Worm (Caenorhabditis elegans) whole organism, L1 larva: ENCODE data around the gene nhr-281.

ENCODE experiments used
- C16A3.4 ChIP-seq: fragments of 150-350 bp; optimal IDR thresholded peaks from 2 replicates; lab custom pipeline; 2014; ENCODE audit warnings: missing biosample characterization, missing genetic modification characterization
- aha-1 ChIP-seq: fragments of 150-350 bp; optimal IDR thresholded peaks from 2 replicates; lab custom pipeline; 2014; ENCODE audit warnings: missing biosample characterization, missing genetic modification characterization
- alr-1 ChIP-seq: fragments of 200-800 bp; sonication (Bioruptor generic); optimal IDR thresholded peaks from 2 replicates; lab custom pipeline; 2018; ENCODE audit warnings: borderline replicate concordance, mild to moderate bottlenecking, missing genetic modification characterization, missing compliant biosample characterization
- aly-2 ChIP-seq: fragments of 150-350 bp; optimal IDR thresholded peaks from 2 replicates; lab custom pipeline; 2014; ENCODE audit warnings: missing biosample characterization, missing genetic modification characterization
- ama-1 ChIP-seq: fragments of 150-350 bp; optimal IDR thresholded peaks from 2 replicates; lab custom pipeline; 2014
- ceh-63 ChIP-seq: fragments of 200-800 bp; sonication (Bioruptor generic); optimal IDR thresholded peaks from 2 replicates; lab custom pipeline; 2018; ENCODE audit warnings: mild to moderate bottlenecking, missing genetic modification characterization, missing compliant biosample characterization
- ces-1 ChIP-seq: fragments of 150-350 bp; optimal IDR thresholded peaks from 2 replicates; lab custom pipeline; 2014; ENCODE audit warnings: missing biosample characterization, missing genetic modification reagents, missing genetic modification characterization
- efl-1 ChIP-seq, 4 experiments: fragments of 150-350 bp; optimal IDR thresholded peaks in 3 of 4; peaks in 1 of 4; 1 replicate in 1 of 4; 2 replicates in 3 of 4; lab custom pipeline; 2014; ENCODE audit warnings: missing biosample characterization in 2 of 4, missing genetic modification characterization in 2 of 4, missing genetic modification reagents in 2 of 4
- efl-3 ChIP-seq: fragments of 200-800 bp; sonication (Bioruptor generic); optimal IDR thresholded peaks from 2 replicates; lab custom pipeline; 2018; ENCODE audit warnings: mild to moderate bottlenecking, missing genetic modification characterization, missing compliant biosample characterization
- egl-13 ChIP-seq: sonication (generic microtip); optimal IDR thresholded peaks from 2 replicates; lab custom pipeline; 2016; ENCODE audit warnings: missing genotype, missing genetic modification reagents, missing genetic modification characterization, missing compliant biosample characterization
- elt-2 ChIP-seq: sonication (generic microtip); optimal IDR thresholded peaks from 2 replicates; lab custom pipeline; 2016; ENCODE audit warnings: missing genetic modification characterization, mild to moderate bottlenecking, inconsistent platforms, missing compliant biosample characterization, missing genetic modification reagents
- elt-3 ChIP-seq, 6 experiments: fragments of 150-350 bp in 1 of 6; sonication (generic microtip); optimal IDR thresholded peaks; 2 replicates each; lab custom pipeline; 2017 to 2018; ENCODE audit warnings: missing biosample characterization in 6 of 6, missing genetic modification characterization in 6 of 6, inconsistent platforms in 1 of 6
- ets-5 ChIP-seq: fragments of 200-800 bp; sonication (Bioruptor generic); IDR thresholded peaks from 2 replicates; pipeline ENCODE4 v1.3.6; 2022; ENCODE audit warnings: missing genetic modification characterization, missing compliant biosample characterization
- fkh-10 ChIP-seq: sonication (generic microtip); optimal IDR thresholded peaks from 2 replicates; lab custom pipeline; 2017; ENCODE audit warnings: missing biosample characterization, missing genetic modification reagents, missing genetic modification characterization
- fkh-4 ChIP-seq: sonication (generic microtip); optimal IDR thresholded peaks from 2 replicates; lab custom pipeline; 2016; ENCODE audit warnings: missing compliant biosample characterization, missing genetic modification characterization, borderline replicate concordance
- hlh-17 ChIP-seq: fragments of 200-800 bp; sonication (Bioruptor generic); optimal IDR thresholded peaks from 2 replicates; lab custom pipeline; 2018; ENCODE audit warnings: missing genetic modification characterization, mild to moderate bottlenecking, missing compliant biosample characterization, moderate library complexity, borderline replicate concordance
- hlh-4 ChIP-seq: sonication (generic microtip); optimal IDR thresholded peaks from 2 replicates; lab custom pipeline; 2016; ENCODE audit warnings: mild to moderate bottlenecking, missing genetic modification characterization, missing compliant biosample characterization
- isw-1 ChIP-seq: fragments of 200-800 bp; sonication (Bioruptor generic); IDR thresholded peaks from 2 replicates; pipeline ENCODE4 v1.3.6; 2022; ENCODE audit warnings: missing genetic modification characterization, missing compliant biosample characterization
- jun-1 ChIP-seq: fragments of 150-350 bp; optimal IDR thresholded peaks from 2 replicates; lab custom pipeline; 2014; ENCODE audit warnings: missing biosample characterization, missing genetic modification reagents, missing genetic modification characterization
- lin-13 ChIP-seq: fragments of 150-350 bp; optimal IDR thresholded peaks from 2 replicates; lab custom pipeline; 2014; ENCODE audit warnings: missing biosample characterization, missing genetic modification reagents, missing genetic modification characterization
- lin-15B ChIP-seq: fragments of 150-350 bp; sonication (generic microtip); optimal IDR thresholded peaks from 3 replicates; lab custom pipeline; 2014; ENCODE audit warnings: missing biosample characterization, missing genetic modification characterization
- lin-39 ChIP-seq: fragments of 150-350 bp; optimal IDR thresholded peaks from 2 replicates; lab custom pipeline; 2014; ENCODE audit warnings: missing biosample characterization, missing genetic modification reagents, missing genetic modification characterization
- lir-3 ChIP-seq: sonication (generic microtip); optimal IDR thresholded peaks from 2 replicates; lab custom pipeline; 2016; ENCODE audit warnings: mild to moderate bottlenecking, missing genetic modification characterization, moderate library complexity, missing compliant biosample characterization; ENCODE audit not compliant: poor library complexity
- mdl-1 ChIP-seq, 2 experiments: fragments of 150-350 bp; optimal IDR thresholded peaks; 2 replicates each; lab custom pipeline; 2014 to 2017; ENCODE audit warnings: missing biosample characterization in 2 of 2, missing genetic modification characterization in 2 of 2, inconsistent platforms in 1 of 2
- nhr-12 ChIP-seq: sonication (generic microtip); optimal IDR thresholded peaks from 2 replicates; lab custom pipeline; 2017; ENCODE audit warnings: missing biosample characterization, missing genetic modification characterization
- nhr-19 ChIP-seq: fragments of 200-800 bp; sonication (Bioruptor generic); conservative IDR thresholded peaks from 2 replicates; pipeline ENCODE4 v1.3.6; 2022; ENCODE audit warnings: missing genetic modification characterization, missing compliant biosample characterization
- nhr-20 ChIP-seq: sonication (generic microtip); optimal IDR thresholded peaks from 2 replicates; lab custom pipeline; 2016; ENCODE audit warnings: mild to moderate bottlenecking, missing genetic modification characterization, missing compliant biosample characterization
- nhr-237 ChIP-seq: fragments of 150-350 bp; optimal IDR thresholded peaks from 2 replicates; lab custom pipeline; 2014; ENCODE audit warnings: missing biosample characterization, missing genetic modification characterization
- nhr-47 ChIP-seq: sonication (generic microtip); optimal IDR thresholded peaks from 2 replicates; lab custom pipeline; 2016; ENCODE audit warnings: mild to moderate bottlenecking, missing genetic modification characterization, moderate library complexity, missing compliant biosample characterization
- nhr-84 ChIP-seq: sonication (generic microtip); optimal IDR thresholded peaks from 2 replicates; lab custom pipeline; 2017; ENCODE audit warnings: missing biosample characterization, missing genetic modification characterization
- nhr-90 ChIP-seq: sonication (generic microtip); optimal IDR thresholded peaks from 2 replicates; lab custom pipeline; 2016; ENCODE audit warnings: mild to moderate bottlenecking, missing genetic modification characterization, missing compliant biosample characterization; ENCODE audit not compliant: poor library complexity
- pag-3 ChIP-seq: sonication (generic microtip); optimal IDR thresholded peaks from 2 replicates; lab custom pipeline; 2017; ENCODE audit warnings: missing genetic modification characterization, mild to moderate bottlenecking, missing compliant biosample characterization, antibody characterized with exemption, borderline replicate concordance; ENCODE audit not compliant: insufficient read depth
- pax-3 ChIP-seq: fragments of 200-800 bp; sonication (Bioruptor generic); optimal IDR thresholded peaks from 2 replicates; lab custom pipeline; 2018; ENCODE audit warnings: mild to moderate bottlenecking, missing genetic modification characterization, moderate library complexity, missing compliant biosample characterization
- rnt-1 ChIP-seq: sonication (generic microtip); optimal IDR thresholded peaks from 2 replicates; lab custom pipeline; 2016; ENCODE audit warnings: mild to moderate bottlenecking, missing genetic modification characterization, moderate library complexity, missing compliant biosample characterization
- snpc-4 ChIP-seq: fragments of 150-350 bp; optimal IDR thresholded peaks from 2 replicates; lab custom pipeline; 2014; ENCODE audit warnings: missing biosample characterization, missing genetic modification characterization
- sptf-1 ChIP-seq: fragments of 150-350 bp; optimal IDR thresholded peaks from 2 replicates; lab custom pipeline; 2014; ENCODE audit warnings: missing biosample characterization, missing genetic modification characterization
- swsn-7 ChIP-seq: sonication (generic microtip); optimal IDR thresholded peaks from 2 replicates; lab custom pipeline; 2016; ENCODE audit warnings: missing genetic modification characterization, missing compliant biosample characterization
- tlp-1 ChIP-seq: fragments of 150-350 bp; optimal IDR thresholded peaks from 2 replicates; lab custom pipeline; 2014; ENCODE audit warnings: missing biosample characterization, missing genetic modification characterization
- unc-62 ChIP-seq: fragments of 150-350 bp; optimal IDR thresholded peaks from 2 replicates; lab custom pipeline; 2014; ENCODE audit warnings: missing biosample characterization, missing genetic modification reagents, missing genetic modification characterization
- unc-98 ChIP-seq: fragments of 200-800 bp; sonication (Bioruptor generic); IDR thresholded peaks from 2 replicates; pipeline ENCODE4 v1.3.6; 2022; ENCODE audit warnings: missing genetic modification characterization, missing compliant biosample characterization
- xbp-1 ChIP-seq: sonication (generic microtip); optimal IDR thresholded peaks from 2 replicates; lab custom pipeline; 2016; ENCODE audit warnings: missing genetic modification characterization, missing compliant biosample characterization
- zag-1 ChIP-seq: fragments of 150-350 bp; optimal IDR thresholded peaks from 2 replicates; lab custom pipeline; 2014; ENCODE audit warnings: missing biosample characterization, missing genetic modification characterization
- zip-4 ChIP-seq: fragments of 200-800 bp; sonication (Bioruptor generic); optimal IDR thresholded peaks from 2 replicates; lab custom pipeline; 2018; ENCODE audit warnings: mild to moderate bottlenecking, missing genetic modification characterization, moderate library complexity, missing compliant biosample characterization
- ztf-4 ChIP-seq: fragments of 150-350 bp; optimal IDR thresholded peaks from 2 replicates; lab custom pipeline; 2014; ENCODE audit warnings: missing biosample characterization, missing genetic modification characterization

nhr-281 gene

DNA sequence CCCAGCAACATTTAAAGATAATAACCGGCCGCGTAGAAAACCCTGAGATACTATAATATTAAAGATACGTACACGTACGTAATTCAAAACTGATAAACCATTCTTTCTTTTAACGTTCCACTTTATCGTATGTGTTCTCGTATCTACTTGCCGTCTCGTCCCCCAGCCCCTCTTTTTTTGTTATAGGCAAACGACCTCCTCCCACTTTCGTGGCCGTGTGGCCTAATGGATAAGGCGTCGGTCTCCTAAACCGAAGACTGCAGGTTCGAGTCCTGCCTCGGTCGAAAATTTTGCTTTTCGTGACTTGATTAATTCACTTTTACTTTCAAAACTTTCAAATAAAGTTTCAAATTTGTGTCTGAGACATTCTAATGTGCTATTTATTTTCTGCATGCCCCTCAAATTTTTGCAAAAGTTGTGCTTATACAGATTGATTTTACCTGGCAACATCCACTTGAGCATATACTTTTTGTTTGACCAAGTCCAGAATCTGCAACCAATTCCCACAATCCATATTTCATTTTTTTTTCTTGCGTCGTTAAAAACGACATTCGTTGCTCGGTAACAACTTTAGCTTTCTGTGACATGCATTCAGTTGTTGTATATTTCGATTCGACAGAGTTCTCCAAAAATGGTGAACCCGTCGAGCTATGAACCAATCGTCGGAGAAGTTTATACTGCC is 2.4 kb upstream of the nhr-281 start, which contains the start of gene F28H6.7 (continued):
- TF ChIP-seq elt-3 (tag; optimal IDR thresholded peaks at IDR 0.05; lab: Kevin White, UChicago) = peak in 1 of 6 experiments; percentile 24
- TF ChIP-seq ets-5 (GFP tag; lab: Robert Waterston, UW) = no peak
- TF ChIP-seq fkh-4 = no peak
- TF ChIP-seq nhr-12 (tag; lab: Kevin White, UChicago) = no peak
- TF ChIP-seq alr-1 (tag; lab: Kevin White, UChicago) = no peak
- TF ChIP-seq nhr-19 (GFP tag; lab: Robert Waterston, UW) = peak; percentile 34; the same call in 1 of the 2 replicates
- TF ChIP-seq aha-1 (tag; lab: Kevin White, UChicago) = no peak
- TF ChIP-seq hlh-17 (GFP tag; lab: Kevin White, UChicago) = no peak
- TF ChIP-seq rnt-1 (tag; lab: Kevin White, UChicago) = peak; percentile 39
- TF ChIP-seq zip-4 (GFP tag; lab: Kevin White, UChicago) = no peak
- TF ChIP-seq unc-62 = no peak
- TF ChIP-seq lin-13 = no peak
- no peak for TF ChIP-seq isw-1
- TF ChIP-seq fkh-10 (GFP tag; lab: Kevin White, UChicago) = peak; percentile 10
- TF ChIP-seq aly-2 = no peak
- no peak for TF ChIP-seq ztf-4
- peak; percentile 51 for TF ChIP-seq nhr-90 (tag; lab: Kevin White, UChicago)
- TF ChIP-seq nhr-47 (tag; lab: Kevin White, UChicago) = peak; percentile 37
- TF ChIP-seq sptf-1 (tag; lab: Kevin White, UChicago) = no peak
- TF ChIP-seq ces-1 (GFP tag; lab: Kevin White, UChicago) = no peak
- peak; percentile 36 for TF ChIP-seq elt-2 (tag; lab: Kevin White, UChicago)
- TF ChIP-seq zag-1 (tag; lab: Kevin White, UChicago) = no peak
- TF ChIP-seq nhr-237 (tag; lab: Kevin White, UChicago) = no peak
- TF ChIP-seq efl-3 (GFP tag; lab: Kevin White, UChicago) = no peak
- no peak for TF ChIP-seq tlp-1 (tag; lab: Kevin White, UChicago)
- TF ChIP-seq snpc-4 (tag; lab: Kevin White, UChicago) = no peak
- TF ChIP-seq hlh-4 (tag; lab: Kevin White, UChicago) = no peak
- TF ChIP-seq unc-98 (GFP tag; lab: Robert Waterston, UW) = no peak
- TF ChIP-seq lin-15B (tag; lab: Kevin White, UChicago) = no peak
- no peak for TF ChIP-seq nhr-84 (tag; lab: Kevin White, UChicago)
- no peak for TF ChIP-seq lin-39 (tag; lab: Kevin White, UChicago)
- no peak for TF ChIP-seq ama-1
- no peak for TF ChIP-seq lir-3 (tag; lab: Kevin White, UChicago)
- TF ChIP-seq mdl-1 (tag; optimal IDR thresholded peaks at IDR 0.05; lab: Kevin White, UChicago) = peak in 1 of 2 experiments; percentile 16
- peak; percentile 23 for TF ChIP-seq C16A3.4 (tag; lab: Kevin White, UChicago)
- TF ChIP-seq xbp-1 (tag; lab: Kevin White, UChicago) = peak; percentile 24
- peak; percentile 41 for TF ChIP-seq nhr-20 (tag; lab: Kevin White, UChicago)
- TF ChIP-seq swsn-7 = peak; percentile 27
- TF ChIP-seq pax-3 (tag; lab: Kevin White, UChicago) = peak; percentile 8
- TF ChIP-seq ceh-63 (GFP tag; lab: Kevin White, UChicago) = no peak
- TF ChIP-seq pag-3 (tag; lab: Kevin White, UChicago) = no peak

DNA sequence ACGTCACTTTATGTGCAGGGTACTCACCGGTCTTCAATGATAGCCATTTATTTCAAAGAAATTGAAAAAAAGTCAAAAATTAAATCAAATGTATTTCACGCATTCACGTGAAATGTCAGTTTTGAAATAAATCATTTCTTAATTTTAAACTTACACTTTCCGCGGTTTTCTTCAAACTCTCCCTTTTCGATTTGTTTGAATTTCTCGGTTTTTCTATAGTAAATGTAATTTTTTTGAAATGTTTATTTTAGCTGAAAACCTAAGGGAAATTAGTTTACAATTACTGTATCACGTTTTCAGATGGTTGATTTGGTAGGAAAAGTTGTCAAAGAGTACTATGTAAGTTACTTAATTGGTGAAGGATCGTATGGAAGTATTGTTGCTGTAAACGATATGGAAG is 5.0 kb downstream of the nhr-281 start, which contains the start of gene F16B12.7:
Gene F16B12.7 (plus strand): TSS at position 301 of the 400 bp plus-strand sequence.
- TF ChIP-seq swsn-7 (no peak), unc-62 (no peak), egl-13 (tag; lab: Kevin White, UChicago) (no peak), efl-1 (optimal IDR thresholded peaks at IDR 0.05; lab: Kevin White, UChicago) (no peak), efl-1 (GFP tag; optimal IDR thresholded peaks at IDR 0.05 in 1 of 2; lab: Kevin White, UChicago) (peak in 1 of 2 experiments; percentile 12), jun-1 (tag; lab: Kevin White, UChicago) (no peak), nhr-12 (tag; lab: Kevin White, UChicago) (no peak), nhr-19 (GFP tag; lab: Robert Waterston, UW) (no peak), ama-1 (no peak), nhr-237 (tag; lab: Kevin White, UChicago) (no peak)
